Worm (Caenorhabditis elegans) whole organism, L1 larva: ENCODE data around the gene F35G2.3.

Experiments used
- ceh-8 ChIP-seq: fragments of 200-800 bp; sonication (Bioruptor generic); optimal IDR thresholded peaks from 2 replicates; lab custom pipeline; 2018; ENCODE audit warnings: mild to moderate bottlenecking, missing genetic modification characterization, moderate library complexity, missing compliant biosample characterization
- ces-1 ChIP-seq: fragments of 150-350 bp; optimal IDR thresholded peaks from 2 replicates; lab custom pipeline; 2014; ENCODE audit warnings: missing biosample characterization, missing genetic modification reagents, missing genetic modification characterization
- egl-27 ChIP-seq, 2 experiments: fragments of 150-350 bp in 1 of 2; sonication (generic microtip); optimal IDR thresholded peaks; 3 replicates each; lab custom pipeline; 2017 to 2018; ENCODE audit warnings: missing biosample characterization in 2 of 2, missing genetic modification characterization in 2 of 2, missing genetic modification reagents in 2 of 2
- elt-3 ChIP-seq, 6 experiments: fragments of 150-350 bp in 1 of 6; sonication (generic microtip); optimal IDR thresholded peaks; 2 replicates each; lab custom pipeline; 2017 to 2018; ENCODE audit warnings: missing biosample characterization in 6 of 6, missing genetic modification characterization in 6 of 6, inconsistent platforms in 1 of 6
- fkh-10 ChIP-seq: sonication (generic microtip); optimal IDR thresholded peaks from 2 replicates; lab custom pipeline; 2017; ENCODE audit warnings: missing biosample characterization, missing genetic modification reagents, missing genetic modification characterization
- hpl-2 ChIP-seq: fragments of 150-350 bp; optimal IDR thresholded peaks from 2 replicates; lab custom pipeline; 2014; ENCODE audit warnings: missing biosample characterization, missing genetic modification reagents, missing genetic modification characterization
- nhr-12 ChIP-seq: sonication (generic microtip); optimal IDR thresholded peaks from 2 replicates; lab custom pipeline; 2017; ENCODE audit warnings: missing biosample characterization, missing genetic modification characterization
- nhr-28 ChIP-seq: fragments of 150-350 bp; optimal IDR thresholded peaks from 2 replicates; lab custom pipeline; 2014; ENCODE audit warnings: missing biosample characterization, missing genetic modification characterization
- nhr-76 ChIP-seq: sonication (generic microtip); optimal IDR thresholded peaks from 2 replicates; lab custom pipeline; 2017; ENCODE audit warnings: missing biosample characterization, missing genetic modification characterization
- snpc-4 ChIP-seq: fragments of 150-350 bp; optimal IDR thresholded peaks from 2 replicates; lab custom pipeline; 2014; ENCODE audit warnings: missing biosample characterization, missing genetic modification characterization
- sup-37 ChIP-seq: fragments of 200-800 bp; sonication (Bioruptor generic); optimal IDR thresholded peaks from 2 replicates; lab custom pipeline; 2018; ENCODE audit warnings: mild to moderate bottlenecking, missing genetic modification characterization, missing compliant biosample characterization
- zag-1 ChIP-seq: fragments of 150-350 bp; optimal IDR thresholded peaks from 2 replicates; lab custom pipeline; 2014; ENCODE audit warnings: missing biosample characterization, missing genetic modification characterization

- TF ChIP-seq zag-1 (tag; lab: Kevin White, UChicago): no peak
- TF ChIP-seq hpl-2 (GFP tag; lab: Kevin White, UChicago): no peak
- TF ChIP-seq fkh-10 (GFP tag; lab: Kevin White, UChicago): no peak
- no peak for TF ChIP-seq nhr-76
- no peak for TF ChIP-seq egl-27 (tag; optimal IDR thresholded peaks at IDR 0.05; lab: Kevin White, UChicago)
- TF ChIP-seq elt-3 (tag; optimal IDR thresholded peaks at IDR 0.05; lab: Kevin White, UChicago): no peak
- no peak for TF ChIP-seq nhr-28 (tag; lab: Kevin White, UChicago)
- TF ChIP-seq ces-1 (GFP tag; lab: Kevin White, UChicago): no peak
- TF ChIP-seq nhr-12 (tag; lab: Kevin White, UChicago): no peak
- TF ChIP-seq sup-37: no peak
- TF ChIP-seq ceh-8: no peak
- TF ChIP-seq snpc-4 (tag; lab: Kevin White, UChicago): no peak
Measured at ce11 chrIV:12219309-12219708, 9.9 kb downstream of the F35G2.3 start, which contains the start of gene F35G2.5.
